Worm (Caenorhabditis elegans): Measurements from ENCODE around the gene K05F1.14.
A peak's percentile ranks its signal among the peaks of the same experiment; 100 is the strongest.
"Not testable (repeated sequence)": the region's sequence is repeated elsewhere in the genome, so short reads cannot be mapped to it uniquely, and the experiment has no call there.

K05F1.14 gene

ce11 chrII:5819655-5820054, 27.3 kb upstream of the K05F1.14 start (continued):
- TF ChIP-seq nhr-237 (tag; optimal IDR thresholded peaks at IDR 0.05) (no peak), ceh-63 (GFP tag; optimal IDR thresholded peaks at IDR 0.05) (no peak), rnt-1 (tag; optimal IDR thresholded peaks at IDR 0.05) (peak; percentile 82), lin-13 (GFP tag; optimal IDR thresholded peaks at IDR 0.05) (peak; percentile 12), swsn-7 (tag; optimal IDR thresholded peaks at IDR 0.05) (peak; percentile 32), C04F5.9 (tag; optimal IDR thresholded peaks at IDR 0.05) (peak; percentile 27), zag-1 (tag; optimal IDR thresholded peaks at IDR 0.05) (no peak), sox-4 (tag; optimal IDR thresholded peaks at IDR 0.05) (peak; percentile 35), nhr-71 (tag; optimal IDR thresholded peaks at IDR 0.05) (peak; percentile 67), lir-3 (tag; optimal IDR thresholded peaks at IDR 0.05; ENCODE audit: poor library complexity) (peak; percentile 77), dsc-1 (tag; optimal IDR thresholded peaks at IDR 0.05) (peak; percentile 47)

- TF ChIP-seq sup-37 (GFP tag; optimal IDR thresholded peaks at IDR 0.05) (no peak), dsc-1 (tag; optimal IDR thresholded peaks at IDR 0.05) (no peak), grh-1 (GFP tag; IDR thresholded peaks at IDR 0.05) (no peak)
Observed at ce11 chrII:5818298-5818697, 25.9 kb upstream of the K05F1.14 start, which contains the start of gene ZK1248.4. TSS of gene ZK1248.4 (plus strand) at chrII:5818598.

DNA sequence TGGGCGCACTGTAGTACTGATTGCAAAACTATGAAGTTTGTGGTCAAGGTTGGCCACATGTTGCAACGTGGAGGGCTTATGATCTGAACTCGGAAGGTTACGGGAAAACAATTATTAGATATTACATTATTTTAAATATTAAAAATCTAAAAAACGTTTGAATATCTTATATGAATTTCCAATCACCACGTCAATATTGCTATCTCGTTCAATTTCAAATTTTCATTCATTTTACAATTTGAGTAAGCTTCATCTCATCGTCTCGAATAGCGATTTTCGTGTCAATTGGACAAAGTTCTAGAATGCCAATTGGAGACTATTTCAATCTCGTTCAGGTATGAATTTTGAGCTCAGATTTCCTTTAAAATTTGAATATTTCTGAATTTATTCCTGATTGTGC, 24.0 kb upstream of the K05F1.14 start, which contains the start of gene ZK1248.20:
TSS of gene ZK1248.20 (plus strand) at position 301 of the 400 bp plus-strand sequence.
- no peak for TF ChIP-seq aha-1 (tag; optimal IDR thresholded peaks at IDR 0.05)
- TF ChIP-seq ztf-4 (tag; optimal IDR thresholded peaks at IDR 0.05): no peak
- no peak for TF ChIP-seq efl-3 (GFP tag; optimal IDR thresholded peaks at IDR 0.05)
- TF ChIP-seq ceh-88 (GFP tag; IDR thresholded peaks at IDR 0.05): no peak
- TF ChIP-seq rnt-1 (tag; optimal IDR thresholded peaks at IDR 0.05): no peak
- no peak for TF ChIP-seq lsy-2 (tag; optimal IDR thresholded peaks at IDR 0.05)
- no peak for TF ChIP-seq sptf-1 (tag; optimal IDR thresholded peaks at IDR 0.05)
- no peak for TF ChIP-seq nhr-47 (tag; optimal IDR thresholded peaks at IDR 0.05)
- no peak for TF ChIP-seq nhr-19 (GFP tag; conservative IDR thresholded peaks at IDR 0.05)
- TF ChIP-seq jun-1 (tag; optimal IDR thresholded peaks at IDR 0.05): no peak
- TF ChIP-seq lin-39 (tag; optimal IDR thresholded peaks at IDR 0.05): no peak
- no peak for TF ChIP-seq snpc-4 (tag; optimal IDR thresholded peaks at IDR 0.05)
- no peak for TF ChIP-seq ztf-11 (tag; optimal IDR thresholded peaks at IDR 0.05)
- no peak for TF ChIP-seq hlh-17 (GFP tag; optimal IDR thresholded peaks at IDR 0.05; ENCODE audit: borderline replicate concordance)

DNA sequence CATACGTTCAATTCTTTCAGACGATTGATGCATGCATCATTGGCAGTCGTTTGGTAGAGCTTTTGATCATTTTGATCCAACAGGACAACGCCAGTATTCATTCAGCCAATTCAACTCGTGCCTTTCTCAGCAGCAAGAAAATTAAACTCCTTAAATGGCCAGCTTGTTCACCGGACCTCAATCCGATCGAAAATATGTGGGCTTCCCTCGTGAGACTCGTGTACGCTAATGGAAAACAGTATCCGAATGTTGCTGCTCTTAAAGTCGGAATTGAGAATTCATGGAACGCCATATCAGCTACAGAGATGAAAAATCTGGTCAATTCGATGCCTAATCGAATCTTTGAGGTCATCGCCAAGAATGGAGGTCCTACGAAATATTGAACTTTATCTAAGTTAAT, 23.0 kb upstream of the K05F1.14 start, which contains the start of gene wago-5:
TSS of gene wago-5 (minus strand) at position 101 of the 400 bp plus-strand sequence.
- not testable (repeated sequence) for TF ChIP-seq ceh-63 (GFP tag; optimal IDR thresholded peaks at IDR 0.05); vab-15 (tag; optimal IDR thresholded peaks at IDR 0.05); ceh-88 (GFP tag; IDR thresholded peaks at IDR 0.05)

DNA sequence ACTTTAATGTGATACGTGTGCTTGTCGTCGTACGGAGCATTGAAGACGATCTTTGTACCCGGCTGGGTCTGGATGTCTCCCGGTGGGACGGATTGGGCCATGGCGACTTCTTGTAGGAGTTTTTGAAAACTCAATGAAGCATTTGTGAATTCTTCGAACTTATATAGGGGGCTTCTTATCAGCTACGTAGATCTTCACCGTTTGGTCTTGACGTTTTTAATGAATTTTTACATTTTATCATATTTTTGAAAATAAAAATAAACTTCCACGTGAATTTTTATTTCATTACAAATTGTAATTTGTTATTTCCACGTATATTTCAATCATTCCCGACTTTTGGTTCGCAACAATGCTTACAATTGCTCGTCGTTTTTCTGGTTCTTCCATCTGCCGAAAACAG, 17.8 kb upstream of the K05F1.14 start, which contains the start of the genes msp-64 and ZK1248.5:
TSS of gene msp-64 (minus strand) at position 101 of the 400 bp plus-strand sequence.
TSS of gene ZK1248.5 (plus strand) at position 285 of the 400 bp plus-strand sequence.
- no peak for TF ChIP-seq nhr-28 (tag; optimal IDR thresholded peaks at IDR 0.05)
- no peak for TF ChIP-seq ceh-63 (GFP tag; optimal IDR thresholded peaks at IDR 0.05)
- no peak for TF ChIP-seq rnt-1 (tag; optimal IDR thresholded peaks at IDR 0.05)
- TF ChIP-seq hpl-2 (GFP tag; optimal IDR thresholded peaks at IDR 0.05): no peak
- TF ChIP-seq elt-3 (tag; optimal IDR thresholded peaks at IDR 0.05): no peak
- no peak for TF ChIP-seq nhr-20 (tag; optimal IDR thresholded peaks at IDR 0.05)
- TF ChIP-seq elt-2 (tag; optimal IDR thresholded peaks at IDR 0.05): no peak
- no peak for TF ChIP-seq nhr-90 (tag; optimal IDR thresholded peaks at IDR 0.05; ENCODE audit: poor library complexity)
- TF ChIP-seq unc-98 (GFP tag; IDR thresholded peaks at IDR 0.05): no peak
- TF ChIP-seq egl-27 (tag; optimal IDR thresholded peaks at IDR 0.05): no peak
- TF ChIP-seq efl-3 (GFP tag; optimal IDR thresholded peaks at IDR 0.05): no peak
- no peak for TF ChIP-seq xbp-1 (tag; optimal IDR thresholded peaks at IDR 0.05)
- TF ChIP-seq nhr-11 (tag; optimal IDR thresholded peaks at IDR 0.05): no peak
- TF ChIP-seq snpc-4 (tag; optimal IDR thresholded peaks at IDR 0.05): no peak
- TF ChIP-seq mef-2 (tag; optimal IDR thresholded peaks at IDR 0.05): no peak

Measured in whole organism, L1 larva.